Fruit fly (Drosophila melanogaster) whole organism, embryonic: ENCODE measurements around the gene stg.

Experiments used
- CG10979 ChIP-seq: fragments of 200-800 bp; sonication (Bioruptor generic); optimal IDR thresholded peaks from 2 replicates; lab custom pipeline; 2018; ENCODE audit warnings: missing biosample characterization, mild to moderate bottlenecking, missing genetic modification characterization, moderate library complexity
- CG12659 ChIP-seq: fragments of 200-800 bp; sonication (Bioruptor generic); optimal IDR thresholded peaks from 3 replicates; lab custom pipeline; 2017; ENCODE audit warnings: mild to moderate bottlenecking, missing biosample characterization, missing genetic modification reagents, missing genetic modification characterization
- CG13775 ChIP-seq: fragments of 200-800 bp; sonication (Bioruptor generic); optimal IDR thresholded peaks from 3 replicates; lab custom pipeline; 2017; ENCODE audit warnings: missing biosample characterization, mild to moderate bottlenecking, missing genetic modification characterization
- CG14441 ChIP-seq: fragments of 200-800 bp; sonication (Bioruptor generic); IDR thresholded peaks from 2 replicates; pipeline ENCODE4 v1.3.6; 2022; ENCODE audit warnings: missing biosample characterization, missing genetic modification characterization
- CG14667 ChIP-seq: fragments of 200-800 bp; sonication (Bioruptor generic); IDR thresholded peaks from 2 replicates; pipeline ENCODE4 v1.3.6; 2022; ENCODE audit warnings: missing biosample characterization, missing genetic modification characterization
- CG14710 ChIP-seq: fragments of 200-800 bp; sonication (Bioruptor generic); optimal IDR thresholded peaks from 3 replicates; lab custom pipeline; 2019; ENCODE audit warnings: missing biosample characterization, mild to moderate bottlenecking, missing genetic modification characterization, moderate library complexity
- CG15514 ChIP-seq: fragments of 200-800 bp; sonication (Bioruptor generic); optimal IDR thresholded peaks from 3 replicates; lab custom pipeline; 2017; ENCODE audit warnings: missing biosample characterization, missing genetic modification characterization, mild to moderate bottlenecking, moderate library complexity, missing genetic modification reagents
- CG16813 ChIP-seq: fragments of 200-800 bp; sonication (Bioruptor generic); IDR thresholded peaks from 3 replicates; pipeline ENCODE4 v1.3.6; 2022; ENCODE audit warnings: missing biosample characterization, missing genetic modification characterization; ENCODE audit not compliant: partially characterized antibody
- CG17361 ChIP-seq: fragments of 200-800 bp; sonication (Bioruptor generic); IDR thresholded peaks from 3 replicates; pipeline ENCODE4 v1.3.6; 2022; ENCODE audit warnings: missing biosample characterization, missing genetic modification characterization
- CG18262 ChIP-seq: fragments of 200-800 bp; optimal IDR thresholded peaks from 3 replicates; lab custom pipeline; 2019; ENCODE audit warnings: missing biosample characterization, mild to moderate bottlenecking, missing genetic modification characterization, moderate library complexity
- CG18764 ChIP-seq: fragments of 200-800 bp; sonication (Bioruptor generic); optimal IDR thresholded peaks from 3 replicates; lab custom pipeline; 2016; ENCODE audit warnings: missing biosample characterization, missing genetic modification characterization
- CG2202 ChIP-seq: fragments of 200-800 bp; sonication (Bioruptor generic); optimal IDR thresholded peaks from 2 replicates; lab custom pipeline; 2018; ENCODE audit warnings: missing biosample characterization, mild to moderate bottlenecking, missing genetic modification characterization
- CG2678 ChIP-seq: fragments of 200-800 bp; sonication (Bioruptor generic); optimal IDR thresholded peaks from 3 replicates; lab custom pipeline; 2019; ENCODE audit warnings: missing biosample characterization, mild to moderate bottlenecking, missing genetic modification characterization, moderate library complexity
- CG2712 ChIP-seq: fragments of 200-800 bp; optimal IDR thresholded peaks from 3 replicates; lab custom pipeline; 2019; ENCODE audit warnings: missing biosample characterization, mild to moderate bottlenecking, missing genetic modification characterization, moderate library complexity
- CG32767 ChIP-seq: fragments of 200-800 bp; sonication (Bioruptor generic); IDR thresholded peaks from 2 replicates; pipeline ENCODE4 v1.3.6; 2022; ENCODE audit warnings: missing biosample characterization, missing genetic modification characterization
- CG3847 ChIP-seq: fragments of 200-800 bp; sonication (Bioruptor generic); IDR thresholded peaks from 2 replicates; pipeline ENCODE4 v1.3.6; 2022; ENCODE audit warnings: missing biosample characterization, missing genetic modification characterization
- CG4854 ChIP-seq: fragments of 200-800 bp; sonication (Bioruptor generic); optimal IDR thresholded peaks from 2 replicates; lab custom pipeline; 2016; ENCODE audit warnings: missing biosample characterization, missing genetic modification characterization, inconsistent platforms
- CG8359 ChIP-seq: fragments of 200-800 bp; sonication (Bioruptor generic); optimal IDR thresholded peaks from 2 replicates; lab custom pipeline; 2017; ENCODE audit warnings: missing biosample characterization, mild to moderate bottlenecking, missing genetic modification characterization, borderline replicate concordance
- CG8478 ChIP-seq: fragments of >200 bp; optimal IDR thresholded peaks from 2 replicates; lab custom pipeline; 2018
- CG9817 ChIP-seq: fragments of 200-800 bp; sonication (Bioruptor generic); optimal IDR thresholded peaks from 2 replicates; lab custom pipeline; 2018; ENCODE audit warnings: missing biosample characterization, mild to moderate bottlenecking, missing genetic modification characterization, moderate library complexity
- CHES-1-like ChIP-seq: fragments of 200-800 bp; sonication (Bioruptor generic); optimal IDR thresholded peaks from 2 replicates; lab custom pipeline; 2016; ENCODE audit warnings: missing biosample characterization, missing genetic modification characterization
- D19A ChIP-seq: fragments of 200-800 bp; optimal IDR thresholded peaks from 3 replicates; lab custom pipeline; 2019; ENCODE audit warnings: missing biosample characterization, mild to moderate bottlenecking, missing genetic modification characterization, moderate library complexity
- Doc2 ChIP-seq: fragments of 200-800 bp; sonication (Bioruptor generic); IDR thresholded peaks from 2 replicates; pipeline ENCODE4 v1.3.6; 2022; ENCODE audit warnings: missing biosample characterization, missing genetic modification characterization
- Drgx ChIP-seq: fragments of 200-800 bp; sonication (Bioruptor generic); IDR thresholded peaks from 2 replicates; pipeline ENCODE4 v1.3.6; 2022; ENCODE audit warnings: missing biosample characterization, missing genetic modification characterization
- Ets97D ChIP-seq: fragments of 200-800 bp; sonication (Bioruptor generic); optimal IDR thresholded peaks from 3 replicates; lab custom pipeline; 2016; ENCODE audit warnings: missing biosample characterization, missing genetic modification characterization
- Hsf ChIP-seq: fragments of 200-800 bp; sonication (Bioruptor generic); optimal IDR thresholded peaks from 3 replicates; lab custom pipeline; 2016; ENCODE audit warnings: missing biosample characterization, missing genetic modification characterization
- Jarid2 ChIP-seq: fragments of 200-800 bp; sonication (Bioruptor generic); optimal IDR thresholded peaks from 3 replicates; lab custom pipeline; 2017; ENCODE audit warnings: mild to moderate bottlenecking, missing biosample characterization, missing genetic modification reagents, missing genetic modification characterization
- MESR4 ChIP-seq: fragments of 200-800 bp; sonication (Bioruptor generic); optimal IDR thresholded peaks from 2 replicates; lab custom pipeline; 2018; ENCODE audit warnings: missing biosample characterization, mild to moderate bottlenecking, missing genetic modification characterization, moderate library complexity
- NC2β ChIP-seq: fragments of 200-800 bp; sonication (Bioruptor generic); optimal IDR thresholded peaks from 2 replicates; lab custom pipeline; 2016; ENCODE audit warnings: missing biosample characterization, missing genetic modification characterization
- Ptx1 ChIP-seq: fragments of 200-800 bp; sonication (Bioruptor generic); IDR thresholded peaks from 2 replicates; pipeline ENCODE4 v1.3.6; 2022; ENCODE audit warnings: missing biosample characterization, missing genetic modification characterization
- Sox100B ChIP-seq: fragments of 200-800 bp; sonication (Bioruptor generic); optimal IDR thresholded peaks from 3 replicates; lab custom pipeline; 2018; ENCODE audit warnings: missing biosample characterization, mild to moderate bottlenecking, missing genetic modification characterization
- Taf1 ChIP-seq: fragments of 200-800 bp; sonication (Bioruptor generic); IDR thresholded peaks from 2 replicates; pipeline ENCODE4 v1.3.6; 2022; ENCODE audit warnings: missing biosample characterization, missing genetic modification characterization
- Xbp1 ChIP-seq: fragments of 200-800 bp; sonication (Bioruptor generic); optimal IDR thresholded peaks from 3 replicates; lab custom pipeline; 2016; ENCODE audit warnings: missing biosample characterization, mild to moderate bottlenecking, missing genetic modification characterization
- ab ChIP-seq: fragments of 200-800 bp; sonication (Bioruptor generic); optimal IDR thresholded peaks from 2 replicates; lab custom pipeline; 2016; ENCODE audit warnings: missing biosample characterization, missing genetic modification characterization
- ara ChIP-seq: fragments of 200-800 bp; sonication (Bioruptor generic); IDR thresholded peaks from 2 replicates; pipeline ENCODE4 v1.3.6; 2022; ENCODE audit warnings: missing biosample characterization, missing genetic modification characterization
- bsh ChIP-seq, 2 experiments: fragments of 200-800 bp; sonication (Bioruptor generic); optimal IDR thresholded peaks; 2 replicates each; lab custom pipeline; 2017 to 2018; ENCODE audit warnings: mild to moderate bottlenecking in 2 of 2, missing biosample characterization in 2 of 2, missing genetic modification characterization in 2 of 2, moderate library complexity in 1 of 2
- croc ChIP-seq: fragments of 200-800 bp; sonication (Bioruptor generic); conservative IDR thresholded peaks from 3 replicates; pipeline ENCODE4 v1.3.6; 2022; ENCODE audit warnings: missing biosample characterization, missing genetic modification characterization
- gem ChIP-seq: fragments of 200-800 bp; sonication (Bioruptor generic); optimal IDR thresholded peaks from 2 replicates; lab custom pipeline; 2019; ENCODE audit warnings: missing biosample characterization, mild to moderate bottlenecking, missing genetic modification characterization, moderate library complexity
- grau ChIP-seq: fragments of 200-800 bp; optimal IDR thresholded peaks from 3 replicates; lab custom pipeline; 2019; ENCODE audit warnings: missing biosample characterization, mild to moderate bottlenecking, missing genetic modification characterization, moderate library complexity
- ind ChIP-seq: fragments of 200-800 bp; sonication (Bioruptor generic); optimal IDR thresholded peaks from 3 replicates; lab custom pipeline; 2016; ENCODE audit warnings: missing biosample characterization, missing genetic modification characterization
- kni ChIP-seq: fragments of 200-800 bp; sonication (Bioruptor generic); optimal IDR thresholded peaks from 3 replicates; lab custom pipeline; 2017; ENCODE audit warnings: mild to moderate bottlenecking, missing biosample characterization, missing genetic modification reagents, missing genetic modification characterization
- lilli ChIP-seq: fragments of 200-800 bp; sonication (Bioruptor generic); optimal IDR thresholded peaks from 3 replicates; lab custom pipeline; 2016; ENCODE audit warnings: missing biosample characterization, missing genetic modification characterization
- nom ChIP-seq: fragments of 200-800 bp; sonication (Bioruptor generic); optimal IDR thresholded peaks from 2 replicates; lab custom pipeline; 2017; ENCODE audit warnings: missing biosample characterization, missing genetic modification characterization, mild to moderate bottlenecking, moderate library complexity, missing genetic modification reagents
- pnt ChIP-seq: fragments of 200-800 bp; sonication (Bioruptor generic); optimal IDR thresholded peaks from 3 replicates; lab custom pipeline; 2016; ENCODE audit warnings: missing biosample characterization, missing genetic modification characterization
- prd ChIP-seq, 3 experiments: fragments of >200 bp in 2 of 3; fragments of 200-800 bp in 1 of 3; sonication (Bioruptor generic) in 1 of 3; optimal IDR thresholded peaks in 2 of 3; IDR thresholded peaks in 1 of 3; 2 replicates in 2 of 3; 3 replicates in 1 of 3; pipeline versions ENCODE4 v1.3.6 to Lab custom; 2017 to 2022; ENCODE audit warnings: missing biosample characterization in 1 of 3, missing genetic modification characterization in 1 of 3
- sens ChIP-seq: fragments of 200-800 bp; sonication (Bioruptor generic); peaks from one replicate; lab custom pipeline; 2016; ENCODE audit warnings: missing biosample characterization, missing genetic modification characterization
- yki ChIP-seq: fragments of >200 bp; optimal IDR thresholded peaks from 3 replicates; lab custom pipeline; 2018

Gene stg

dm6 chr3R:29280633-29281572 is 25.3 kb upstream of the stg start (continued):
- TF ChIP-seq CG4854 = no peak
- peak; percentile 1 for TF ChIP-seq CG2678 (tag; lab: Kevin White, UChicago)
- peak; percentile 49 to 79 for TF ChIP-seq bsh (GFP tag; optimal IDR thresholded peaks at IDR 0.05; lab: Kevin White, UChicago)
- TF ChIP-seq Sox100B (GFP tag; lab: Kevin White, UChicago) = no peak
- no peak for TF ChIP-seq lilli (GFP tag; lab: Kevin White, UChicago)
- TF ChIP-seq CG8478 (lab: Kevin White, UChicago) = peak; percentile 43
- peak; percentile 32 for TF ChIP-seq CG18262
- TF ChIP-seq sens (GFP tag; lab: Kevin White, UChicago) = peak; percentile 64
- TF ChIP-seq CHES-1-like = no peak
- no peak for TF ChIP-seq pnt (GFP tag; lab: Kevin White, UChicago)
- TF ChIP-seq ara (GFP tag; lab: Robert Waterston, UW) = no peak
- TF ChIP-seq CG15514 (GFP tag; lab: Kevin White, UChicago) = no peak
- TF ChIP-seq CG32767 (GFP tag; lab: Robert Waterston, UW) = peak; percentile 42; the same call in 1 of the 2 replicates
- peak; percentile 28 for TF ChIP-seq CG2712 (tag; lab: Kevin White, UChicago)
- TF ChIP-seq CG2202 (tag; lab: Kevin White, UChicago) = no peak
- peak; percentile 5 for TF ChIP-seq gem (tag; lab: Kevin White, UChicago)
- peak; percentile 63 for TF ChIP-seq kni (GFP tag; lab: Kevin White, UChicago)
- TF ChIP-seq Hsf = no peak
- no peak for TF ChIP-seq Taf1 (GFP tag; lab: Robert Waterston, UW)
- TF ChIP-seq NC2β (GFP tag; lab: Kevin White, UChicago) = no peak
- no peak for TF ChIP-seq ind (GFP tag; lab: Kevin White, UChicago)
- TF ChIP-seq CG13775 (GFP tag; lab: Kevin White, UChicago) = no peak
- TF ChIP-seq Doc2 (GFP tag; lab: Robert Waterston, UW) = no peak
- TF ChIP-seq CG12659 = no peak
- no peak for TF ChIP-seq yki (lab: Kevin White, UChicago)
- TF ChIP-seq nom = peak; percentile 9
- TF ChIP-seq CG10979 (tag; lab: Kevin White, UChicago) = peak; percentile 5

dm6 chr3R:29279557-29280203 is 24.1 kb upstream of the stg start:
- TF ChIP-seq CG18764 (GFP tag; lab: Kevin White, UChicago) = no peak
- TF ChIP-seq CG10979 (tag; lab: Kevin White, UChicago) = peak; percentile 9
- no peak for TF ChIP-seq croc
- no peak for TF ChIP-seq ab
- 0 out of 3 replicates have a peak, but pooled peaks have one; percentile 25 for TF ChIP-seq CG17361 (GFP tag; lab: Robert Waterston, UW)
- TF ChIP-seq MESR4 (GFP tag; lab: Kevin White, UChicago) = no peak
- no peak for TF ChIP-seq CG16813 (GFP tag; lab: Robert Waterston, UW)
- TF ChIP-seq CG18262 = peak; percentile 14
- no peak for TF ChIP-seq Ptx1 (GFP tag; lab: Robert Waterston, UW)
- TF ChIP-seq CG9817 = no peak
- TF ChIP-seq D19A = peak; percentile 25
- peak; percentile 24; the same call in 1 of the 2 replicates for TF ChIP-seq Drgx (GFP tag; lab: Robert Waterston, UW)
- no peak for TF ChIP-seq CG14667
- no peak for TF ChIP-seq CG3847 (GFP tag; lab: Robert Waterston, UW)
- no peak for TF ChIP-seq Ets97D (GFP tag; lab: Kevin White, UChicago)
- peak; percentile 86 for TF ChIP-seq nom
- peak; percentile 6 for TF ChIP-seq CG14710
- no peak for TF ChIP-seq Xbp1 (GFP tag; lab: Kevin White, UChicago)
- no peak for TF ChIP-seq CG8359 (GFP tag; lab: Kevin White, UChicago)
- TF ChIP-seq CG8478 (lab: Kevin White, UChicago) = no peak
- TF ChIP-seq grau (tag; lab: Kevin White, UChicago) = no peak
- no peak for TF ChIP-seq prd (optimal IDR thresholded peaks at IDR 0.05; lab: Kevin White, UChicago)
- TF ChIP-seq prd (GFP tag; IDR thresholded peaks at IDR 0.05; lab: Robert Waterston, UW) = 0 out of 3 replicates have a peak, but pooled peaks have one; percentile 5
- TF ChIP-seq CG14441 (GFP tag; lab: Robert Waterston, UW) = no peak
- no peak for TF ChIP-seq Jarid2
